Fruit fly (Drosophila melanogaster) whole organism, embryonic: ENCODE data around the gene Ret.

Experiments used
- Antp ChIP-seq: fragments of 200-800 bp; sonication (Bioruptor generic); optimal IDR thresholded peaks from 3 replicates; lab custom pipeline; 2016; ENCODE audit warnings: missing biosample characterization, missing genetic modification characterization
- B-H1 ChIP-seq: fragments of 200-800 bp; sonication (Bioruptor generic); IDR thresholded peaks from 3 replicates; pipeline ENCODE4 v1.3.6; 2022; ENCODE audit warnings: missing biosample characterization, missing genetic modification characterization
- CG10267 ChIP-seq: fragments of 200-800 bp; sonication (Bioruptor generic); optimal IDR thresholded peaks from 2 replicates; lab custom pipeline; 2018; ENCODE audit warnings: missing biosample characterization, mild to moderate bottlenecking, missing genetic modification characterization, moderate library complexity
- CG10431 ChIP-seq: fragments of 200-800 bp; sonication (Bioruptor generic); optimal IDR thresholded peaks from 3 replicates; lab custom pipeline; 2018; ENCODE audit warnings: missing biosample characterization, mild to moderate bottlenecking, missing genetic modification characterization
- CG10565 ChIP-seq: fragments of 200-800 bp; sonication (Bioruptor generic); optimal IDR thresholded peaks from 3 replicates; lab custom pipeline; 2016; ENCODE audit warnings: missing biosample characterization, mild to moderate bottlenecking, missing genetic modification characterization
- CG12071 ChIP-seq: fragments of 200-800 bp; sonication (Bioruptor generic); optimal IDR thresholded peaks from 3 replicates; lab custom pipeline; 2018; ENCODE audit warnings: missing biosample characterization, mild to moderate bottlenecking, missing genetic modification characterization
- CG13424 ChIP-seq: fragments of 200-800 bp; sonication (Bioruptor generic); optimal IDR thresholded peaks from 2 replicates; lab custom pipeline; 2019; ENCODE audit warnings: missing biosample characterization, mild to moderate bottlenecking, missing genetic modification characterization, moderate library complexity
- CG17359 ChIP-seq: fragments of 200-800 bp; sonication (Bioruptor generic); optimal IDR thresholded peaks from 3 replicates; lab custom pipeline; 2018; ENCODE audit warnings: missing biosample characterization, mild to moderate bottlenecking, missing genetic modification characterization, moderate library complexity
- CG17802 ChIP-seq: fragments of 200-800 bp; sonication (Bioruptor generic); optimal IDR thresholded peaks from 2 replicates; lab custom pipeline; 2018; ENCODE audit warnings: missing biosample characterization, mild to moderate bottlenecking, missing genetic modification characterization, moderate library complexity
- CG2116 ChIP-seq: fragments of 200-800 bp; sonication (Bioruptor generic); optimal IDR thresholded peaks from 3 replicates; lab custom pipeline; 2018; ENCODE audit warnings: missing biosample characterization, mild to moderate bottlenecking, missing genetic modification characterization
- CG31224 ChIP-seq: fragments of 200-800 bp; sonication (Bioruptor generic); IDR thresholded peaks from 2 replicates; pipeline ENCODE4 v1.3.6; 2022; ENCODE audit warnings: missing biosample characterization, missing genetic modification characterization
- CG31441 ChIP-seq: fragments of 200-800 bp; sonication (Bioruptor generic); IDR thresholded peaks from 2 replicates; pipeline ENCODE4 v1.3.6; 2022; ENCODE audit warnings: missing biosample characterization, missing genetic modification characterization
- CG32532 ChIP-seq: fragments of 200-800 bp; sonication (Bioruptor generic); IDR thresholded peaks from 2 replicates; pipeline ENCODE4 v1.3.6; 2022; ENCODE audit warnings: missing biosample characterization, missing genetic modification characterization
- CG32767 ChIP-seq: fragments of 200-800 bp; sonication (Bioruptor generic); IDR thresholded peaks from 2 replicates; pipeline ENCODE4 v1.3.6; 2022; ENCODE audit warnings: missing biosample characterization, missing genetic modification characterization
- CG34224 ChIP-seq: fragments of 200-800 bp; sonication (Bioruptor generic); IDR thresholded peaks from 3 replicates; pipeline ENCODE4 v1.3.6; 2022; ENCODE audit warnings: missing biosample characterization, missing genetic modification characterization; ENCODE audit not compliant: partially characterized antibody
- CG4404 ChIP-seq: fragments of 200-800 bp; sonication (Bioruptor generic); IDR thresholded peaks from 2 replicates; pipeline ENCODE4 v1.3.6; 2022; ENCODE audit warnings: missing biosample characterization, missing genetic modification characterization
- CG7556 ChIP-seq: fragments of 200-800 bp; sonication (Bioruptor generic); optimal IDR thresholded peaks from 2 replicates; lab custom pipeline; 2017; ENCODE audit warnings: missing biosample characterization, mild to moderate bottlenecking, missing genetic modification characterization
- CG7786 ChIP-seq: fragments of 200-800 bp; sonication (Bioruptor generic); optimal IDR thresholded peaks from 2 replicates; lab custom pipeline; 2016; ENCODE audit warnings: missing biosample characterization, missing genetic modification characterization
- CG7987 ChIP-seq: fragments of 200-800 bp; sonication (Bioruptor generic); optimal IDR thresholded peaks from 2 replicates; lab custom pipeline; 2018; ENCODE audit warnings: missing biosample characterization, mild to moderate bottlenecking, missing genetic modification characterization, moderate library complexity
- CG8388 ChIP-seq: fragments of 200-800 bp; sonication (Bioruptor generic); optimal IDR thresholded peaks from 2 replicates; lab custom pipeline; 2019; ENCODE audit warnings: missing biosample characterization, mild to moderate bottlenecking, missing genetic modification characterization, moderate library complexity
- CG9215 ChIP-seq: fragments of 200-800 bp; sonication (Bioruptor generic); IDR thresholded peaks from 2 replicates; pipeline ENCODE4 v1.3.6; 2022; ENCODE audit warnings: missing biosample characterization, missing genetic modification characterization
- CG9609 ChIP-seq: fragments of 200-800 bp; sonication (Bioruptor generic); optimal IDR thresholded peaks from 3 replicates; lab custom pipeline; 2016; ENCODE audit warnings: missing biosample characterization, missing genetic modification characterization
- CkIIα-i1 ChIP-seq: fragments of 200-800 bp; sonication (Bioruptor generic); IDR thresholded peaks from 2 replicates; pipeline ENCODE4 v1.3.6; 2022; ENCODE audit warnings: missing biosample characterization, missing genetic modification characterization
- CoRest ChIP-seq: fragments of 200-800 bp; sonication (Bioruptor generic); optimal IDR thresholded peaks from 3 replicates; lab custom pipeline; 2018; ENCODE audit warnings: missing biosample characterization, mild to moderate bottlenecking, missing genetic modification characterization, moderate library complexity
- Dad ChIP-seq: fragments of 200-800 bp; sonication (Bioruptor generic); optimal IDR thresholded peaks from 3 replicates; lab custom pipeline; 2016; ENCODE audit warnings: missing biosample characterization, missing genetic modification characterization
- E2f2 ChIP-seq: fragments of 200-800 bp; sonication (Bioruptor generic); IDR thresholded peaks from 2 replicates; pipeline ENCODE4 v1.3.6; 2022; ENCODE audit warnings: missing biosample characterization, missing genetic modification characterization
- Ets65A ChIP-seq: fragments of 200-800 bp; sonication (Bioruptor generic); peaks from one replicate; lab custom pipeline; 2016; ENCODE audit warnings: missing biosample characterization, missing genetic modification characterization
- Ets97D ChIP-seq: fragments of 200-800 bp; sonication (Bioruptor generic); optimal IDR thresholded peaks from 3 replicates; lab custom pipeline; 2016; ENCODE audit warnings: missing biosample characterization, missing genetic modification characterization
- Mes4 ChIP-seq: fragments of 200-800 bp; sonication (Bioruptor generic); optimal IDR thresholded peaks from 2 replicates; lab custom pipeline; 2016; ENCODE audit warnings: missing biosample characterization, missing genetic modification characterization
- NC2α ChIP-seq: fragments of 200-800 bp; sonication (Bioruptor generic); optimal IDR thresholded peaks from 2 replicates; lab custom pipeline; 2016; ENCODE audit warnings: missing biosample characterization, missing genetic modification characterization
- Opbp ChIP-seq: fragments of 200-800 bp; sonication (Bioruptor generic); IDR thresholded peaks from 3 replicates; pipeline ENCODE4 v1.3.6; 2022; ENCODE audit warnings: missing biosample characterization, missing genetic modification characterization; ENCODE audit not compliant: partially characterized antibody
- Poxn ChIP-seq: fragments of 200-800 bp; sonication (Bioruptor generic); IDR thresholded peaks from 2 replicates; pipeline ENCODE4 v1.3.6; 2022; ENCODE audit warnings: missing biosample characterization, missing genetic modification characterization
- Rx ChIP-seq: fragments of 200-800 bp; sonication (Bioruptor generic); IDR thresholded peaks from 2 replicates; pipeline ENCODE4 v1.3.6; 2022; ENCODE audit warnings: missing biosample characterization, missing genetic modification characterization
- Sox102F ChIP-seq: fragments of 200-800 bp; sonication (Bioruptor generic); optimal IDR thresholded peaks from 2 replicates; lab custom pipeline; 2018; ENCODE audit warnings: missing biosample characterization, mild to moderate bottlenecking, missing genetic modification characterization, moderate library complexity
- Stat92E ChIP-seq, 3 experiments: fragments of >200 bp in 2 of 3; fragments of 200-800 bp in 1 of 3; sonication (Bioruptor generic) in 1 of 3; optimal IDR thresholded peaks; 2 replicates each; lab custom pipeline; 2017 to 2019; ENCODE audit warnings: missing biosample characterization in 3 of 3, missing genetic modification characterization in 3 of 3, mild to moderate bottlenecking in 1 of 3, moderate library complexity in 1 of 3
- Xbp1 ChIP-seq: fragments of 200-800 bp; sonication (Bioruptor generic); optimal IDR thresholded peaks from 3 replicates; lab custom pipeline; 2016; ENCODE audit warnings: missing biosample characterization, mild to moderate bottlenecking, missing genetic modification characterization
- bab2 ChIP-seq: fragments of 200-800 bp; sonication (Bioruptor generic); optimal IDR thresholded peaks from 2 replicates; lab custom pipeline; 2016; ENCODE audit warnings: missing biosample characterization, missing genetic modification characterization
- corto ChIP-seq: fragments of 200-800 bp; sonication (Bioruptor generic); optimal IDR thresholded peaks from 2 replicates; lab custom pipeline; 2016; ENCODE audit warnings: missing biosample characterization, mild to moderate bottlenecking, missing genetic modification characterization, moderate library complexity
- da ChIP-seq: fragments of 200-800 bp; sonication (Bioruptor generic); optimal IDR thresholded peaks from 2 replicates; lab custom pipeline; 2016; ENCODE audit warnings: missing biosample characterization, missing genetic modification characterization
- fd102C ChIP-seq: fragments of 200-800 bp; sonication (Bioruptor generic); optimal IDR thresholded peaks from 2 replicates; lab custom pipeline; 2018; ENCODE audit warnings: missing biosample characterization, mild to moderate bottlenecking, missing genetic modification characterization, moderate library complexity
- grn ChIP-seq: fragments of 200-800 bp; sonication (Bioruptor generic); optimal IDR thresholded peaks from 3 replicates; lab custom pipeline; 2017; ENCODE audit warnings: missing biosample characterization, missing genetic modification characterization
- hth ChIP-seq: fragments of >200 bp; optimal IDR thresholded peaks from 2 replicates; lab custom pipeline; 2017; ENCODE audit warnings: inconsistent platforms
- jigr1 ChIP-seq: fragments of 200-800 bp; sonication (Bioruptor generic); IDR thresholded peaks from 3 replicates; pipeline ENCODE4 v1.3.6; 2022; ENCODE audit warnings: missing biosample characterization, missing genetic modification characterization
- lilli ChIP-seq: fragments of 200-800 bp; sonication (Bioruptor generic); optimal IDR thresholded peaks from 3 replicates; lab custom pipeline; 2016; ENCODE audit warnings: missing biosample characterization, missing genetic modification characterization
- lola ChIP-seq, 3 experiments: fragments of >200 bp in 2 of 3; fragments of 200-800 bp in 1 of 3; sonication (Bioruptor generic) in 1 of 3; optimal IDR thresholded peaks; 2 replicates each; lab custom pipeline; 2017 to 2019; ENCODE audit warnings: missing biosample characterization in 3 of 3, missing genetic modification characterization in 3 of 3, mild to moderate bottlenecking in 1 of 3, moderate library complexity in 1 of 3
- maf-S ChIP-seq: fragments of 200-800 bp; sonication (Bioruptor generic); optimal IDR thresholded peaks from 2 replicates; lab custom pipeline; 2016; ENCODE audit warnings: missing biosample characterization, missing genetic modification characterization
- otp ChIP-seq: fragments of 200-800 bp; sonication (Bioruptor generic); IDR thresholded peaks from 3 replicates; pipeline ENCODE4, ENCODE4 v1.3.6; 2022; ENCODE audit warnings: missing biosample characterization, missing genetic modification characterization
- pfk ChIP-seq: fragments of 200-800 bp; sonication (Bioruptor generic); optimal IDR thresholded peaks from 2 replicates; lab custom pipeline; 2018; ENCODE audit warnings: missing biosample characterization, mild to moderate bottlenecking, missing genetic modification characterization, moderate library complexity
- sd ChIP-seq: fragments of 200-800 bp; sonication (Bioruptor generic); optimal IDR thresholded peaks from 3 replicates; lab custom pipeline; 2018; ENCODE audit warnings: missing biosample characterization, mild to moderate bottlenecking, missing genetic modification characterization, moderate library complexity
- tgo ChIP-seq: fragments of 200-800 bp; sonication (Bioruptor generic); IDR thresholded peaks from 3 replicates; pipeline ENCODE4 v1.3.6; 2022; ENCODE audit warnings: missing biosample characterization, missing genetic modification characterization
- unpg ChIP-seq: fragments of 200-800 bp; sonication (Bioruptor generic); optimal IDR thresholded peaks from 3 replicates; lab custom pipeline; 2018; ENCODE audit warnings: missing biosample characterization, mild to moderate bottlenecking, missing genetic modification characterization, moderate library complexity

The Ret gene

DNA sequence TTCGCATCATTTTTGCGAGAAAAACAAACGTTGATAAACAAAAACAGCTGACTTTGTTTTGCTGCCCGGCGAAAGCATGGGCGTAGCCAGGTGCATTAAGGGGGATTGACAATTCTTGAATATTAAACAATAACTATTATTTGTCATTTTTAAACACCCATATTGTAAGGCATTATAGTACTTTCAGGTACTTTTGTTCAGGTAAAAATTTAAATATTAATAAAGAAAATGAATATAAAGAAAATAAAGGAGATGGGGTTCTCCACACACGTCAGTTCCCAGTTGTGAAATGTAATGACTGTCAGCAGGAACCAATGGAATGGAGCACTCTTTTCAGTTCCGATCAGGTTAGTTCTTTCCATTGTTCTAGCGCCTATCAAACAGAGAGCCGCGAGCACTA, 40.0 kb downstream of the Ret start, which contains the start of the genes Coq3 and Pld3 (continued):
- TF ChIP-seq tgo (GFP tag; lab: Robert Waterston, UW) = peak; percentile 79
- TF ChIP-seq unpg (GFP tag; lab: Kevin White, UChicago) = peak; percentile 86
- peak; percentile 89 for TF ChIP-seq CG17359 (tag; lab: Kevin White, UChicago)
- TF ChIP-seq Rx (GFP tag; lab: Robert Waterston, UW) = no peak; the same call in none of the 2 replicates
- TF ChIP-seq CG13424 (tag; lab: Kevin White, UChicago) = peak; percentile 85
- TF ChIP-seq lola (GFP tag; optimal IDR thresholded peaks at IDR 0.05; lab: Kevin White, UChicago) = peak in 1 of 3 experiments; percentile 69
- TF ChIP-seq CkIIα-i1 (GFP tag; lab: Robert Waterston, UW) = no peak
- peak; percentile 61; the same call in 2 of the 3 replicates for TF ChIP-seq B-H1 (GFP tag; lab: Robert Waterston, UW)
- TF ChIP-seq Xbp1 (GFP tag; lab: Kevin White, UChicago) = peak; percentile 87
- peak; percentile 92 for TF ChIP-seq lilli
- peak; percentile 92 for TF ChIP-seq CG31441 (GFP tag; lab: Robert Waterston, UW)
- peak; percentile 69 for TF ChIP-seq maf-S (GFP tag; lab: Kevin White, UChicago)
- TF ChIP-seq grn (GFP tag; lab: Kevin White, UChicago) = no peak
- TF ChIP-seq E2f2 (GFP tag; lab: Robert Waterston, UW) = peak; percentile 71
- peak; percentile 82 for TF ChIP-seq CoRest
- peak; percentile 94 for TF ChIP-seq pfk (GFP tag; lab: Kevin White, UChicago)
- TF ChIP-seq Poxn (GFP tag; lab: Robert Waterston, UW) = no peak
- TF ChIP-seq CG10431 (GFP tag; lab: Kevin White, UChicago) = peak; percentile 6
- peak; percentile 81 for TF ChIP-seq CG7556 (GFP tag; lab: Kevin White, UChicago)
- TF ChIP-seq CG4404 (GFP tag; lab: Robert Waterston, UW) = peak; percentile 65
- peak; percentile 62 for TF ChIP-seq bab2 (GFP tag; lab: Kevin White, UChicago)
- TF ChIP-seq CG32767 (GFP tag; lab: Robert Waterston, UW) = peak; percentile 58; the same call in 1 of the 2 replicates
- no peak for TF ChIP-seq fd102C
- peak; percentile 60; the same call in 1 of the 2 replicates for TF ChIP-seq CG31224 (GFP tag; lab: Robert Waterston, UW)
- peak; percentile 8 for TF ChIP-seq da
- no peak for TF ChIP-seq Stat92E (GFP tag; optimal IDR thresholded peaks at IDR 0.05; lab: Kevin White, UChicago)
- TF ChIP-seq Mes4 (GFP tag; lab: Kevin White, UChicago) = peak; percentile 23
- peak; percentile 72; the same call in 2 of the 3 replicates for TF ChIP-seq otp
- TF ChIP-seq Opbp (GFP tag; lab: Robert Waterston, UW) = no peak
- no peak for TF ChIP-seq sd (tag; lab: Kevin White, UChicago)
- TF ChIP-seq CG12071 (GFP tag; lab: Kevin White, UChicago) = peak; percentile 64
- TF ChIP-seq CG32532 (GFP tag; lab: Robert Waterston, UW) = peak; percentile 88
- peak; percentile 74 for TF ChIP-seq CG10267 (tag; lab: Kevin White, UChicago)
- TF ChIP-seq corto = no peak
- TF ChIP-seq CG17802 (tag; lab: Kevin White, UChicago) = peak; percentile 31
- TF ChIP-seq hth (lab: Kevin White, UChicago) = no peak
- peak; percentile 64 for TF ChIP-seq CG2116 (GFP tag; lab: Kevin White, UChicago)
- TF ChIP-seq Ets65A (GFP tag; lab: Kevin White, UChicago) = peak; percentile 95
- no peak for TF ChIP-seq jigr1 (GFP tag; lab: Robert Waterston, UW)
- TF ChIP-seq CG9609 (GFP tag; lab: Kevin White, UChicago) = peak; percentile 71
- TF ChIP-seq NC2α (GFP tag; lab: Kevin White, UChicago) = no peak
- TF ChIP-seq CG10565 (GFP tag; lab: Kevin White, UChicago) = no peak
- TF ChIP-seq CG8388 (GFP tag; lab: Kevin White, UChicago) = peak; percentile 75
- no peak for TF ChIP-seq CG34224 (GFP tag; lab: Robert Waterston, UW)
- peak; percentile 87 for TF ChIP-seq Sox102F (GFP tag; lab: Kevin White, UChicago)
- peak; percentile 35 for TF ChIP-seq Ets97D (GFP tag; lab: Kevin White, UChicago)
- TF ChIP-seq CG7786 (GFP tag; lab: Kevin White, UChicago) = peak; percentile 65
- peak; percentile 61 for TF ChIP-seq Antp
- TF ChIP-seq CG7987 (GFP tag; lab: Kevin White, UChicago) = peak; percentile 64
- TF ChIP-seq CG9215 (GFP tag; lab: Robert Waterston, UW) = peak; percentile 72
- peak; percentile 15 for TF ChIP-seq Dad
